Worm (Caenorhabditis elegans): ENCODE data around the gene lys-1.

The lys-1 gene

DNA sequence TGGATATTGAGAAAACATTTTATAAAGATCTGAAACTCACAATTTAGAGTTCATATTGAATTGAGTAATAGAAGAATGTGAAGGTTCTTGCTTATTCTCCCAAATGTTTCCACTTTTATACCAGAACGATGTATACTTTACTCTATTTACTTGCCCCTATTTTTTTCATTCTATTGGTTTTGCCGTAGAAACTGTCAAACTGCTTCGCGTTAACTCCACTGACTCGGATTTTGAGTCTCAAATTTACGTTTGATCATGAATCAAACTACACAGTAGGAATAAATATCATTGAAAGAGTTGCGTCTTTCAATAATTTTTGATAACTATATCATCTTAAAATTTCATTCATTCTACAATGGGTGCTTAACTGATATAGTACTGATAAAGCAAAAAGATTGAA lies 37.8 kb upstream of the lys-1 start, which contains the start of gene fipr-8:
fipr-8 (minus strand) TSS at position 101 of the 400 bp plus-strand sequence.
- no peak for TF ChIP-seq pbrm-1 (GFP tag; IDR thresholded peaks at IDR 0.05)
- no peak for TF ChIP-seq sea-2 (GFP tag; IDR thresholded peaks at IDR 0.05)
- TF ChIP-seq attf-6 (GFP tag; IDR thresholded peaks at IDR 0.05) = no peak
- TF ChIP-seq snpc-4 (GFP tag; optimal IDR thresholded peaks at IDR 0.05) = no peak
- no peak for TF ChIP-seq snpc-4 (tag; optimal IDR thresholded peaks at IDR 0.05)
- no peak for TF ChIP-seq ztf-26 (tag; optimal IDR thresholded peaks at IDR 0.05)
- TF ChIP-seq athp-1 (tag; optimal IDR thresholded peaks at IDR 0.05) = no peak
- no peak for TF ChIP-seq Y67H2A.10 (GFP tag; conservative IDR thresholded peaks at IDR 0.05)
- no peak for TF ChIP-seq nfya-1 (tag; optimal IDR thresholded peaks at IDR 0.05; ENCODE audit: borderline replicate concordance, insufficient read depth)
- TF ChIP-seq Y53G8AR.9 (GFP tag; conservative IDR thresholded peaks at IDR 0.05) = no peak
- TF ChIP-seq T07F8.4 (tag; optimal IDR thresholded peaks at IDR 0.05) = no peak
- TF ChIP-seq F33H1.4 (GFP tag; IDR thresholded peaks at IDR 0.05) = no peak
- TF ChIP-seq nhr-80 (tag; optimal IDR thresholded peaks at IDR 0.05) = no peak
- TF ChIP-seq snpc-1.1 (tag; optimal IDR thresholded peaks at IDR 0.05; ENCODE audit: insufficient read depth) = no peak

DNA sequence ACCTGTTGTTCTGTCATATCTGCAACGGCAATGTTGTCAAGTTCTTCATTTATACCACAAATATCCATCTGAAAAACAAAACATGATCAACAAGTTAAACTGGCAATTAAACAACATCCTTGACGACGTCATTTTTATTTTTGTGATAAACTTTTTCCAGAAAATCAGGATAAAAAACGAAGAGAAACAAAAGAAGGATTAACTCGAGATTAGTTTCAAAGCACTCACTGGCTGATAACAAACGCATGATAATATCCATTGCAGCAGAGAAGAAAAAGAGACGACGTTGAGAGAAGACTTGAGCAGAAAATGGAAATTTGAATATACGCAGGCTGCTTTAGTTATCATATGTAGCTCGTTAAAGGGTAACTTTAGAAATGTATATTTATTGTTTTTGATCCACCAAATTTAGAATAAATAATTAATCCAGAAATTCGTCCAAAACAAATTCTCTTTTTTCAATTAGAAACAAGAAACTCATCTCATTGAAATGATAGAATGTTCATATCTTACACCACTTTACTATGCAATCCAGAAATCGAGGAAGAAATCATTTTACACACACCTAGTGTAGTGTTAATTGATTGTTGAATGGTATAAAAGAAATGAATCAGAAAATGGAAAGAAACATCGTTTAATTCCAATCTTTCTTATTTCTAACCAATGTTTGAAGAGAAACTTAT lies 36.4 kb upstream of the lys-1 start, which contains the start of the genes C12D8.21 and col-148:
C12D8.21 (minus strand) TSS at position 68 of the 683 bp plus-strand sequence.
col-148 (plus strand) TSS at position 633 of the 683 bp plus-strand sequence.
- TF ChIP-seq ztf-6 (GFP tag; IDR thresholded peaks at IDR 0.05) = no peak
- no peak for TF ChIP-seq nhr-120 (GFP tag; IDR thresholded peaks at IDR 0.05)
- TF ChIP-seq tbp1 (GFP tag; optimal IDR thresholded peaks at IDR 0.05) = no peak
- TF ChIP-seq sea-2 (GFP tag; IDR thresholded peaks at IDR 0.05) = no peak
- no peak for TF ChIP-seq cebp-1 (GFP tag; IDR thresholded peaks at IDR 0.05)
- no peak for TF ChIP-seq cebp-1 (tag; optimal IDR thresholded peaks at IDR 0.05)
- TF ChIP-seq ceh-58 (GFP tag; IDR thresholded peaks at IDR 0.05) = no peak
- no peak for TF ChIP-seq B0019.2 (GFP tag; conservative IDR thresholded peaks at IDR 0.05)
- TF ChIP-seq nfya-2 (GFP tag; IDR thresholded peaks at IDR 0.05) = no peak
- TF ChIP-seq attf-5 (GFP tag; optimal IDR thresholded peaks at IDR 0.05) = no peak
- no peak for TF ChIP-seq lsy-27 (tag; optimal IDR thresholded peaks at IDR 0.05; ENCODE audit: borderline replicate concordance, insufficient read depth)
- no peak for TF ChIP-seq fkh-3 (tag; optimal IDR thresholded peaks at IDR 0.05)
- no peak for TF ChIP-seq Y53G8AR.9 (GFP tag; conservative IDR thresholded peaks at IDR 0.05)
- TF ChIP-seq K12H6.12 (tag; optimal IDR thresholded peaks at IDR 0.05) = no peak
- no peak for TF ChIP-seq lin-40 (tag; optimal IDR thresholded peaks at IDR 0.05)
- TF ChIP-seq madf-10 (tag; optimal IDR thresholded peaks at IDR 0.05) = no peak
- TF ChIP-seq K11D2.4 (GFP tag; IDR thresholded peaks at IDR 0.05) = no peak
- no peak for TF ChIP-seq mel-28 (tag; optimal IDR thresholded peaks at IDR 0.05; ENCODE audit: borderline replicate concordance)
- no peak for TF ChIP-seq mcd-1 (GFP tag; IDR thresholded peaks at IDR 0.05)
- TF ChIP-seq lin-26 (GFP tag; IDR thresholded peaks at IDR 0.05) = no peak

DNA sequence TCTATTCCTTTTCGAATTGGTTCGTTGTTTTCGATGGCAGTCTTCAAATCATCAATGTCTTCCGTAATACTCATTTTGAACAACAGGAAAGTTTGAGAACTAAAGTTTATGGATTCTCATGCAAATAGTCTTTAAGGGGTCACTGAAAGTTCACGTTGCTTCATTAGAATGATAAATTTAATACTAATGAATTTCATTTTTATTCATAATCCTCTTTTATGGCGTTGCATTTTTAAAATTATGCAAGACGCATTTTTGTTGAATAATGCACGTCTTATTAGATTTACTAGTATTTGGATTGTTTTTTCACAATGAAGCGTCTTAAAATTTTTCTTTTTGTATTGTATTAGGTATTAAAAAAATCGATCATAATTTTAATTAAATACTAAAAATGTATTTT lies 34.6 kb upstream of the lys-1 start, which contains the start of gene C12D8.9:
C12D8.9 (minus strand) TSS at position 101 of the 400 bp plus-strand sequence.
- TF ChIP-seq F33H1.4 (GFP tag; IDR thresholded peaks at IDR 0.05) (no peak), aptf-2 (GFP tag; conservative IDR thresholded peaks at IDR 0.05) (no peak), dpl-1 (GFP tag; optimal IDR thresholded peaks at IDR 0.05) (no peak), xnd-1 (tag; optimal IDR thresholded peaks at IDR 0.05) (no peak), dox-1 (GFP tag; IDR thresholded peaks at IDR 0.05) (no peak), ceh-58 (GFP tag; IDR thresholded peaks at IDR 0.05) (no peak), him-1 (tag; optimal IDR thresholded peaks at IDR 0.05) (no peak), zfh-2 (GFP tag; conservative IDR thresholded peaks at IDR 0.05) (no peak), snpc-1.1 (tag; optimal IDR thresholded peaks at IDR 0.05; ENCODE audit: insufficient read depth) (no peak), athp-1 (tag; optimal IDR thresholded peaks at IDR 0.05) (no peak), lin-54 (GFP tag; optimal IDR thresholded peaks at IDR 0.05) (no peak), lin-35 (GFP tag; optimal IDR thresholded peaks at IDR 0.05) (no peak), fkh-3 (tag; optimal IDR thresholded peaks at IDR 0.05) (no peak), cebp-2 (GFP tag; IDR thresholded peaks at IDR 0.05) (no peak), F23B12.7 (tag; optimal IDR thresholded peaks at IDR 0.05; ENCODE audit: insufficient read depth) (no peak)

Measured in whole organism, young adult.